Worm (Caenorhabditis elegans): ENCODE data around the gene flr-4.

The flr-4 gene

ce11 chrX:15120545-15120944 is 31.3 kb downstream of the flr-4 start:
- TF ChIP-seq gmeb-2 (tag; optimal IDR thresholded peaks at IDR 0.05) (no peak), hlh-13 (GFP tag; optimal IDR thresholded peaks at IDR 0.05) (no peak), zip-5 (tag; optimal IDR thresholded peaks at IDR 0.05) (no peak), eyg-1 (tag; optimal IDR thresholded peaks at IDR 0.05) (no peak), rnt-1 (tag; optimal IDR thresholded peaks at IDR 0.05) (no peak), ceh-22 (tag; optimal IDR thresholded peaks at IDR 0.05) (no peak), ceh-14 (tag; optimal IDR thresholded peaks at IDR 0.05) (no peak), ztf-16 (tag; optimal IDR thresholded peaks at IDR 0.05) (no peak), nfya-1 (tag; optimal IDR thresholded peaks at IDR 0.05) (no peak), pros-1 (tag; optimal IDR thresholded peaks at IDR 0.05) (no peak), sox-4 (tag; optimal IDR thresholded peaks at IDR 0.05) (no peak), ttx-3 (tag; optimal IDR thresholded peaks at IDR 0.05) (no peak), ahr-1 (tag; optimal IDR thresholded peaks at IDR 0.05) (no peak), hlh-8 (tag; optimal IDR thresholded peaks at IDR 0.05) (no peak), odd-2 (tag; optimal IDR thresholded peaks at IDR 0.05) (no peak), sdc-2 (tag; optimal IDR thresholded peaks at IDR 0.05) (no peak)

ce11 chrX:15125138-15125537 is 35.9 kb downstream of the flr-4 start:
- TF ChIP-seq elt-2 (tag; optimal IDR thresholded peaks at IDR 0.05) (no peak), unc-42 (tag; optimal IDR thresholded peaks at IDR 0.05) (peak; percentile 69)

- no peak for TF ChIP-seq T23F11.4 (GFP tag; optimal IDR thresholded peaks at IDR 0.05)
These were observed 37.5 kb downstream of the flr-4 start for ce11 chrX:15126736-15127135.

- TF ChIP-seq pros-1 (tag; optimal IDR thresholded peaks at IDR 0.05) (no peak), tbx-7 (tag; optimal IDR thresholded peaks at IDR 0.05) (no peak), ceh-18 (tag; optimal IDR thresholded peaks at IDR 0.05) (no peak), nhr-232 (tag; optimal IDR thresholded peaks at IDR 0.05) (no peak), mec-3 (tag; optimal IDR thresholded peaks at IDR 0.05; ENCODE audit: borderline replicate concordance) (no peak), unc-42 (tag; optimal IDR thresholded peaks at IDR 0.05) (no peak), hlh-6 (tag; optimal IDR thresholded peaks at IDR 0.05) (no peak), ahr-1 (tag; optimal IDR thresholded peaks at IDR 0.05) (no peak), elt-2 (tag; optimal IDR thresholded peaks at IDR 0.05) (no peak), ceh-24 (tag; optimal IDR thresholded peaks at IDR 0.05) (no peak), lin-11 (tag; optimal IDR thresholded peaks at IDR 0.05) (no peak), zip-5 (tag; optimal IDR thresholded peaks at IDR 0.05) (no peak), pat-9 (tag; optimal IDR thresholded peaks at IDR 0.05) (no peak), Y22D7AL.16 (tag; optimal IDR thresholded peaks at IDR 0.05) (no peak), hlh-13 (GFP tag; optimal IDR thresholded peaks at IDR 0.05) (no peak), C08G9.2 (tag; optimal IDR thresholded peaks at IDR 0.05) (no peak), lim-6 (tag; optimal IDR thresholded peaks at IDR 0.05) (no peak)
These were observed 38.1 kb downstream of the flr-4 start for ce11 chrX:15127338-15127737.

- TF ChIP-seq unc-42 (tag; optimal IDR thresholded peaks at IDR 0.05) = peak; percentile 87
- no peak for TF ChIP-seq nhr-232 (tag; optimal IDR thresholded peaks at IDR 0.05)
- TF ChIP-seq eyg-1 (tag; optimal IDR thresholded peaks at IDR 0.05) = no peak
- no peak for TF ChIP-seq madf-2 (tag; optimal IDR thresholded peaks at IDR 0.05)
These were observed 39.0 kb downstream of the flr-4 start for ce11 chrX:15128184-15128583.

- TF ChIP-seq tbx-7 (tag; optimal IDR thresholded peaks at IDR 0.05) (no peak), npax-4 (tag; optimal IDR thresholded peaks at IDR 0.05) (no peak), hlh-8 (tag; optimal IDR thresholded peaks at IDR 0.05) (no peak), ceh-18 (tag; optimal IDR thresholded peaks at IDR 0.05) (no peak), rnt-1 (tag; optimal IDR thresholded peaks at IDR 0.05) (no peak), eyg-1 (tag; optimal IDR thresholded peaks at IDR 0.05) (no peak), C38D4.7 (GFP tag; optimal IDR thresholded peaks at IDR 0.05) (no peak), hlh-30 (tag; optimal IDR thresholded peaks at IDR 0.05; ENCODE audit: insufficient read depth) (no peak), che-1 (tag; optimal IDR thresholded peaks at IDR 0.05) (no peak), ceh-14 (tag; optimal IDR thresholded peaks at IDR 0.05) (no peak), elt-4 (tag; optimal IDR thresholded peaks at IDR 0.05) (no peak), ttx-3 (tag; optimal IDR thresholded peaks at IDR 0.05) (no peak), ceh-24 (tag; optimal IDR thresholded peaks at IDR 0.05) (no peak), ceh-31 (tag; optimal IDR thresholded peaks at IDR 0.05) (no peak), sox-2 (GFP tag; IDR thresholded peaks at IDR 0.05) (no peak), unc-42 (tag; optimal IDR thresholded peaks at IDR 0.05) (no peak), K09A11.1 (tag; optimal IDR thresholded peaks at IDR 0.05; ENCODE audit: insufficient read depth) (no peak), ceh-19 (GFP tag; optimal IDR thresholded peaks at IDR 0.05) (no peak), elt-2 (tag; optimal IDR thresholded peaks at IDR 0.05) (no peak), dve-1 (tag; optimal IDR thresholded peaks at IDR 0.05) (no peak)
These were observed 42.9 kb downstream of the flr-4 start for ce11 chrX:15132073-15132472.

Data from whole organism, late embryonic.